Fruit fly (Drosophila melanogaster) whole organism, pupa: ENCODE measurements around the gene CG4572.

ENCODE experiments used
- CG12605 ChIP-seq: fragments of 200-800 bp; sonication (Bioruptor generic); IDR thresholded peaks from 2 replicates; pipeline ENCODE4 v1.3.6; 2022; ENCODE audit warnings: missing biosample characterization, missing genetic modification characterization
- CG13204 ChIP-seq: fragments of 200-800 bp; sonication (Bioruptor generic); optimal IDR thresholded peaks from 2 replicates; lab custom pipeline; 2018; ENCODE audit warnings: missing biosample characterization, mild to moderate bottlenecking, missing genetic modification characterization, moderate library complexity
- CG15710 ChIP-seq: fragments of 200-800 bp; sonication (Bioruptor generic); optimal IDR thresholded peaks from 2 replicates; lab custom pipeline; 2018; ENCODE audit warnings: missing biosample characterization, mild to moderate bottlenecking, missing genetic modification characterization, moderate library complexity
- CG17806 ChIP-seq: fragments of 200-800 bp; sonication (Bioruptor generic); optimal IDR thresholded peaks from 2 replicates; lab custom pipeline; 2018; ENCODE audit warnings: missing biosample characterization, mild to moderate bottlenecking, missing genetic modification characterization, moderate library complexity
- CG8159 ChIP-seq: fragments of 200-800 bp; sonication (Bioruptor generic); optimal IDR thresholded peaks from 3 replicates; lab custom pipeline; 2018; ENCODE audit warnings: missing biosample characterization, mild to moderate bottlenecking, missing genetic modification characterization, moderate library complexity
- EcR ChIP-seq: fragments of 200-800 bp; sonication (Bioruptor generic); optimal IDR thresholded peaks from 3 replicates; lab custom pipeline; 2019; ENCODE audit warnings: missing biosample characterization, missing genetic modification characterization, mild to moderate bottlenecking, moderate library complexity, missing genetic modification reagents
- Snoo ChIP-seq: fragments of 200-800 bp; sonication (Bioruptor generic); optimal IDR thresholded peaks from 3 replicates; lab custom pipeline; 2017; ENCODE audit warnings: missing biosample characterization, mild to moderate bottlenecking, missing genetic modification characterization, inconsistent platforms

dm6 chr3R:19879470-19880052, 15.4 kb upstream of the CG4572 start, which contains the start of gene Ask1:
- TF ChIP-seq EcR (GFP tag; lab: Kevin White, UChicago) (no peak), Snoo (tag; lab: Kevin White, UChicago) (no peak), CG13204 (GFP tag; lab: Kevin White, UChicago) (no peak), CG17806 (tag; lab: Kevin White, UChicago) (no peak), CG12605 (GFP tag; lab: Robert Waterston, UW) (no peak), CG15710 (tag; lab: Kevin White, UChicago) (no peak), CG8159 (tag; lab: Kevin White, UChicago) (no peak)
